Worm (Caenorhabditis elegans) whole organism, L4 larva: ENCODE results near the gene npr-11.

Source experiments
- aha-1 ChIP-seq: fragments of 150-350 bp; peaks from one replicate; lab custom pipeline; 2014; ENCODE audit warnings: missing biosample characterization, missing genetic modification characterization
- daf-16 ChIP-seq, 3 experiments: sonication (generic microtip); optimal IDR thresholded peaks; 2 replicates each; lab custom pipeline; 2016 to 2017; ENCODE audit warnings: missing genetic modification characterization in 3 of 3, missing genetic modification reagents in 3 of 3, mild to moderate bottlenecking in 2 of 3, missing compliant biosample characterization in 2 of 3, missing biosample characterization in 1 of 3, moderate library complexity in 1 of 3

ce11 chrX:1209096-1209495, 46.4 kb downstream of the npr-11 start, which contains the start of gene C46H3.1:
- TF ChIP-seq aha-1 (no peak), daf-16 (GFP tag; optimal IDR thresholded peaks at IDR 0.05; lab: Kevin White, UChicago) (no peak), daf-16 (tag; optimal IDR thresholded peaks at IDR 0.05; lab: Kevin White, UChicago) (no peak)
